Worm (Caenorhabditis elegans): Measurements from ENCODE around the gene C53A3.1.

The C53A3.1 gene

DNA sequence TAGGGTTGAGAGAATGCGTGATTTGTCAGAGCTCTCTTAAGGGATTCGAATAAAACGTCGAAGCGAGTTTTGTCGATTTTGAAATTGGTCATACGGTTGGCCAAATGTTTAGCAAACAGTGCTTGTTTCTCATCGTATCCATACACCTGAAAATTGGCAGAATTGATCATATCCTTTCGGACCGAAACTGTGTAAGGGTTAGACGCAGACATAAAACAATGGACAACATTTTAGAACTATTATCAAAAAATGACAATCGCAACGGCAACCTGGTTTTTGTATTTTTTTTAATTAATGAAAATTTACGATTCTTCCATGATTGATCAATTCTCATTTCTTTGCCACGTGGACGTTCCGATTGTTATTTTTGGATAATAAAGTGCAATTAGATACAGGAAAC lies 14.1 kb upstream of the C53A3.1 start:
- TF ChIP-seq F16B12.6 (tag; optimal IDR thresholded peaks at IDR 0.05) (no peak), hlh-4 (tag; optimal IDR thresholded peaks at IDR 0.05) (no peak), efl-1 (optimal IDR thresholded peaks at IDR 0.05) (no peak), efl-1 (GFP tag; optimal IDR thresholded peaks at IDR 0.05 in 1 of 2) (peak in 1 of 2 experiments; percentile 91)

DNA sequence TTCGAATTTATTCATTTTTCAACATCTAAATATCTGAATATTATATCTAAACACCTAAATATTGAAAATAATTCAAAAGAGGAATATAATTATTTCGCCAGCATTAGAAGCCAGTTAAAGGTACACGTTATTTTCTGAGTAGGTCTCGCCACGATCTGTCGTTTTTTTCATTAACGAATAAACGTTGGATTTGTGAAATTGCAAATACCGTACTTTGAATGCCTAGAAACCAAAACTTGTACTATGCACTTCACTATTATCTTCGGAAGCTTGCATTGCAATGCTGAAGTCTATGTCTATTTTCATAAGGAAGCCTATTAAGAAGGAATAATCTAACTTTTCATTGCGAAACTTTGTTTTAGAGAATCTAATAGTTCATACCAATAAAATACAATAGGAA lies 12.5 kb upstream of the C53A3.1 start:
- TF ChIP-seq egl-27 (tag; optimal IDR thresholded peaks at IDR 0.05) (no peak), blmp-1 (tag; optimal IDR thresholded peaks at IDR 0.05) (no peak), lin-35 (GFP tag; optimal IDR thresholded peaks at IDR 0.05) (no peak), F16B12.6 (tag; optimal IDR thresholded peaks at IDR 0.05) (no peak), pqm-1 (tag; optimal IDR thresholded peaks at IDR 0.05) (no peak), ceh-82 (tag; optimal IDR thresholded peaks at IDR 0.05) (no peak), aly-2 (tag; optimal IDR thresholded peaks at IDR 0.05) (no peak), rnt-1 (tag; optimal IDR thresholded peaks at IDR 0.05) (no peak), hlh-17 (GFP tag; optimal IDR thresholded peaks at IDR 0.05; ENCODE audit: borderline replicate concordance) (no peak), unc-30 (tag; optimal IDR thresholded peaks at IDR 0.05) (no peak), elt-3 (tag; optimal IDR thresholded peaks at IDR 0.05) (no peak), mdl-1 (tag; optimal IDR thresholded peaks at IDR 0.05) (no peak), pag-3 (tag; optimal IDR thresholded peaks at IDR 0.05; ENCODE audit: borderline replicate concordance, insufficient read depth) (no peak), irx-1 (tag; optimal IDR thresholded peaks at IDR 0.05) (no peak)

DNA sequence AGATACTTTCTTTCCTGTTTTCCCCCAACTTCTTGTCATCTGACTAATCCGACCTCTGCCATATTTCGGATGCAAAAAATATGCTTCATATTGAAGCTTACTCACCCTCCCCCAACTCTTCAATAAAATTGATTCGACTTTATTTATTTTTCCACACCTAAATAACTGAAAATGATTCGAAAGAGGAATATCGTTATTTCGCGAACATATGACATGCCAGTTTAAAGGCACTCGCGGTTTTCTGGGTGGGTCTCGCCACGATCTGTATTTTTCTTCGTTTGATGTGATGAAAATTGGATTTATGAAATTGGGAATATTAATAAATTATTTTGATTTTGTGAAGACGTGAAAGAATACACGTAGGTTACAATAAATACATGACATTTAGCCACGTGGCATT lies 11.6 kb upstream of the C53A3.1 start, which contains the start of gene F44E7.3:
Gene F44E7.3, plus strand, starts transcription at position 319 of the 400 bp plus-strand sequence.
- no peak for TF ChIP-seq mep-1 (tag; optimal IDR thresholded peaks at IDR 0.05)
- no peak for TF ChIP-seq nhr-47 (tag; optimal IDR thresholded peaks at IDR 0.05)
- TF ChIP-seq swsn-7 (tag; optimal IDR thresholded peaks at IDR 0.05): no peak
- TF ChIP-seq efl-3 (GFP tag; optimal IDR thresholded peaks at IDR 0.05): no peak
- TF ChIP-seq hlh-17 (GFP tag; optimal IDR thresholded peaks at IDR 0.05; ENCODE audit: borderline replicate concordance): no peak
- TF ChIP-seq ces-1 (GFP tag; optimal IDR thresholded peaks at IDR 0.05): no peak
- TF ChIP-seq aha-1 (tag; optimal IDR thresholded peaks at IDR 0.05): no peak
- no peak for TF ChIP-seq fkh-10 (GFP tag; optimal IDR thresholded peaks at IDR 0.05)
- TF ChIP-seq C16A3.4 (tag; optimal IDR thresholded peaks at IDR 0.05): no peak
- TF ChIP-seq jun-1 (tag; optimal IDR thresholded peaks at IDR 0.05): no peak
- no peak for TF ChIP-seq mab-9 (GFP tag; IDR thresholded peaks at IDR 0.05)
- no peak for TF ChIP-seq ceh-63 (GFP tag; optimal IDR thresholded peaks at IDR 0.05)
- no peak for TF ChIP-seq unc-62 (GFP tag; optimal IDR thresholded peaks at IDR 0.05)
- TF ChIP-seq isw-1 (GFP tag; IDR thresholded peaks at IDR 0.05): no peak
- no peak for TF ChIP-seq unc-98 (GFP tag; IDR thresholded peaks at IDR 0.05)
- no peak for TF ChIP-seq nhr-11 (tag; optimal IDR thresholded peaks at IDR 0.05)
- no peak for TF ChIP-seq sox-4 (tag; optimal IDR thresholded peaks at IDR 0.05)
- no peak for TF ChIP-seq fkh-4 (tag; optimal IDR thresholded peaks at IDR 0.05; ENCODE audit: borderline replicate concordance)

DNA sequence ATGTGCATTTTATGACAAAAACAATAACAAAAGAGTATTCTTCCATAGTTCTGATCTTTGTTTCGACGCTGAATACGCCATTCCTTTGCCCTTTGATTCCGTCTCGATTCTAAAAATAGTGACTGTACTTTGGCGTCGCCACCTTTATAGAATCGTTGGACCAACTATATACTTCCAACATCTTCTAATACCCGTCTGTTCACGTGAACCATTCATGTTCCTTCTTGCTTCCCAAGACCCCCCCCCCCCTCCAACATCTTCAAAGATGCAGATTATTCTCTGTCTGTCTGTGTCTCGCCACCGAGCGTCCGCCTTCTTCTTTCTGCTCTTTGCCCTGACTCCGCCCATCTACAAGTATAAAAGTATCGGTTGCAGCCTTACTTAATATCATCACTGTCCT lies 10.0 kb upstream of the C53A3.1 start:
- TF ChIP-seq ama-1 (optimal IDR thresholded peaks at IDR 0.05) (no peak), lir-3 (tag; optimal IDR thresholded peaks at IDR 0.05; ENCODE audit: poor library complexity) (no peak), Y116A8C.19 (tag; optimal IDR thresholded peaks at IDR 0.05; ENCODE audit: borderline replicate concordance) (no peak), F16B12.6 (tag; optimal IDR thresholded peaks at IDR 0.05) (no peak), ceh-88 (GFP tag; IDR thresholded peaks at IDR 0.05) (no peak), lin-35 (GFP tag; optimal IDR thresholded peaks at IDR 0.05) (no peak), C34B4.2 (tag; optimal IDR thresholded peaks at IDR 0.05) (no peak), lin-14 (GFP tag; optimal IDR thresholded peaks at IDR 0.05) (peak; percentile 25), ces-1 (GFP tag; optimal IDR thresholded peaks at IDR 0.05) (no peak), nhr-11 (tag; optimal IDR thresholded peaks at IDR 0.05) (no peak), elt-3 (tag; optimal IDR thresholded peaks at IDR 0.05) (no peak), fkh-8 (tag; optimal IDR thresholded peaks at IDR 0.05) (no peak), hlh-17 (GFP tag; optimal IDR thresholded peaks at IDR 0.05; ENCODE audit: borderline replicate concordance) (no peak), nhr-84 (tag; optimal IDR thresholded peaks at IDR 0.05) (no peak), unc-86 (tag; optimal IDR thresholded peaks at IDR 0.05) (no peak), C04F5.9 (tag; optimal IDR thresholded peaks at IDR 0.05) (no peak), unc-98 (GFP tag; IDR thresholded peaks at IDR 0.05) (no peak), rnt-1 (tag; optimal IDR thresholded peaks at IDR 0.05) (no peak), ceh-82 (tag; optimal IDR thresholded peaks at IDR 0.05) (no peak), nhr-47 (tag; optimal IDR thresholded peaks at IDR 0.05) (no peak), ztf-4 (tag; optimal IDR thresholded peaks at IDR 0.05) (no peak), nhr-19 (GFP tag; conservative IDR thresholded peaks at IDR 0.05) (peak; percentile 49), nhr-85 (tag) (peak; percentile 74), tbx-2 (tag; optimal IDR thresholded peaks at IDR 0.05) (no peak), efl-3 (GFP tag; optimal IDR thresholded peaks at IDR 0.05) (no peak)

All from whole organism, L1 larva.